Worm (Caenorhabditis elegans) whole organism, L1 larva: Measurements from ENCODE around the gene Y116F11A.3.

ENCODE experiments used
- C04F5.9 ChIP-seq: sonication (generic microtip); optimal IDR thresholded peaks from 2 replicates; lab custom pipeline; 2016; ENCODE audit warnings: missing genetic modification characterization, missing compliant biosample characterization
- C34B4.2 ChIP-seq: sonication (generic microtip); optimal IDR thresholded peaks from 2 replicates; lab custom pipeline; 2017; ENCODE audit warnings: mild to moderate bottlenecking, missing genetic modification characterization, missing compliant biosample characterization
- Y116A8C.19 ChIP-seq: sonication (generic microtip); optimal IDR thresholded peaks from 2 replicates; lab custom pipeline; 2016; ENCODE audit warnings: missing compliant biosample characterization, missing genetic modification characterization, borderline replicate concordance
- aha-1 ChIP-seq: fragments of 150-350 bp; optimal IDR thresholded peaks from 2 replicates; lab custom pipeline; 2014; ENCODE audit warnings: missing biosample characterization, missing genetic modification characterization
- aly-2 ChIP-seq: fragments of 150-350 bp; optimal IDR thresholded peaks from 2 replicates; lab custom pipeline; 2014; ENCODE audit warnings: missing biosample characterization, missing genetic modification characterization
- ceh-63 ChIP-seq: fragments of 200-800 bp; sonication (Bioruptor generic); optimal IDR thresholded peaks from 2 replicates; lab custom pipeline; 2018; ENCODE audit warnings: mild to moderate bottlenecking, missing genetic modification characterization, missing compliant biosample characterization
- ceh-88 ChIP-seq: fragments of 200-800 bp; sonication (Bioruptor generic); IDR thresholded peaks from 2 replicates; pipeline ENCODE4 v1.3.6; 2022; ENCODE audit warnings: missing genetic modification characterization, missing compliant biosample characterization
- ceh-90 ChIP-seq: sonication (generic microtip); optimal IDR thresholded peaks from 2 replicates; lab custom pipeline; 2016; ENCODE audit warnings: missing genetic modification characterization, missing compliant biosample characterization
- dpl-1 ChIP-seq, 3 experiments: fragments of 150-350 bp in 2 of 3; sonication (generic microtip) in 1 of 3; optimal IDR thresholded peaks; 2 replicates each; lab custom pipeline; 2014 to 2017; ENCODE audit warnings: missing biosample characterization in 3 of 3, missing genetic modification characterization in 3 of 3, missing genetic modification reagents in 3 of 3
- dsc-1 ChIP-seq: sonication (generic microtip); optimal IDR thresholded peaks from 2 replicates; lab custom pipeline; 2016; ENCODE audit warnings: mild to moderate bottlenecking, missing genetic modification characterization, missing compliant biosample characterization
- efl-1 ChIP-seq, 4 experiments: fragments of 150-350 bp; optimal IDR thresholded peaks in 3 of 4; peaks in 1 of 4; 1 replicate in 1 of 4; 2 replicates in 3 of 4; lab custom pipeline; 2014; ENCODE audit warnings: missing biosample characterization in 2 of 4, missing genetic modification characterization in 2 of 4, missing genetic modification reagents in 2 of 4
- efl-3 ChIP-seq: fragments of 200-800 bp; sonication (Bioruptor generic); optimal IDR thresholded peaks from 2 replicates; lab custom pipeline; 2018; ENCODE audit warnings: mild to moderate bottlenecking, missing genetic modification characterization, missing compliant biosample characterization
- egl-13 ChIP-seq: sonication (generic microtip); optimal IDR thresholded peaks from 2 replicates; lab custom pipeline; 2016; ENCODE audit warnings: missing genotype, missing genetic modification reagents, missing genetic modification characterization, missing compliant biosample characterization
- egl-27 ChIP-seq, 2 experiments: fragments of 150-350 bp in 1 of 2; sonication (generic microtip); optimal IDR thresholded peaks; 3 replicates each; lab custom pipeline; 2017 to 2018; ENCODE audit warnings: missing biosample characterization in 2 of 2, missing genetic modification characterization in 2 of 2, missing genetic modification reagents in 2 of 2
- elt-2 ChIP-seq: sonication (generic microtip); optimal IDR thresholded peaks from 2 replicates; lab custom pipeline; 2016; ENCODE audit warnings: missing genetic modification characterization, mild to moderate bottlenecking, inconsistent platforms, missing compliant biosample characterization, missing genetic modification reagents
- elt-3 ChIP-seq, 6 experiments: fragments of 150-350 bp in 1 of 6; sonication (generic microtip); optimal IDR thresholded peaks; 2 replicates each; lab custom pipeline; 2017 to 2018; ENCODE audit warnings: missing biosample characterization in 6 of 6, missing genetic modification characterization in 6 of 6, inconsistent platforms in 1 of 6
- fkh-4 ChIP-seq: sonication (generic microtip); optimal IDR thresholded peaks from 2 replicates; lab custom pipeline; 2016; ENCODE audit warnings: missing compliant biosample characterization, missing genetic modification characterization, borderline replicate concordance
- fkh-8 ChIP-seq: sonication (generic microtip); optimal IDR thresholded peaks from 2 replicates; lab custom pipeline; 2016; ENCODE audit warnings: mild to moderate bottlenecking, missing genetic modification characterization, missing compliant biosample characterization
- fos-1 ChIP-seq: fragments of 150-350 bp; optimal IDR thresholded peaks from 2 replicates; lab custom pipeline; 2014; ENCODE audit warnings: missing biosample characterization, missing genetic modification characterization
- hpl-2 ChIP-seq: fragments of 150-350 bp; optimal IDR thresholded peaks from 2 replicates; lab custom pipeline; 2014; ENCODE audit warnings: missing biosample characterization, missing genetic modification reagents, missing genetic modification characterization
- jun-1 ChIP-seq: fragments of 150-350 bp; optimal IDR thresholded peaks from 2 replicates; lab custom pipeline; 2014; ENCODE audit warnings: missing biosample characterization, missing genetic modification reagents, missing genetic modification characterization
- lin-13 ChIP-seq: fragments of 150-350 bp; optimal IDR thresholded peaks from 2 replicates; lab custom pipeline; 2014; ENCODE audit warnings: missing biosample characterization, missing genetic modification reagents, missing genetic modification characterization
- lin-39 ChIP-seq: fragments of 150-350 bp; optimal IDR thresholded peaks from 2 replicates; lab custom pipeline; 2014; ENCODE audit warnings: missing biosample characterization, missing genetic modification reagents, missing genetic modification characterization
- mab-9 ChIP-seq: fragments of 200-800 bp; sonication (Bioruptor generic); IDR thresholded peaks from 2 replicates; pipeline ENCODE4 v1.3.6; 2022; ENCODE audit warnings: missing genetic modification reagents, missing genetic modification characterization, missing compliant biosample characterization
- mef-2 ChIP-seq: fragments of 150-350 bp; optimal IDR thresholded peaks from 2 replicates; lab custom pipeline; 2014; ENCODE audit warnings: missing biosample characterization, missing genetic modification characterization
- mep-1 ChIP-seq: fragments of 150-350 bp; optimal IDR thresholded peaks from 2 replicates; lab custom pipeline; 2014; ENCODE audit warnings: missing biosample characterization, missing genetic modification characterization
- nhr-19 ChIP-seq: fragments of 200-800 bp; sonication (Bioruptor generic); conservative IDR thresholded peaks from 2 replicates; pipeline ENCODE4 v1.3.6; 2022; ENCODE audit warnings: missing genetic modification characterization, missing compliant biosample characterization
- nhr-28 ChIP-seq: fragments of 150-350 bp; optimal IDR thresholded peaks from 2 replicates; lab custom pipeline; 2014; ENCODE audit warnings: missing biosample characterization, missing genetic modification characterization
- nhr-47 ChIP-seq: sonication (generic microtip); optimal IDR thresholded peaks from 2 replicates; lab custom pipeline; 2016; ENCODE audit warnings: mild to moderate bottlenecking, missing genetic modification characterization, moderate library complexity, missing compliant biosample characterization
- nhr-76 ChIP-seq: sonication (generic microtip); optimal IDR thresholded peaks from 2 replicates; lab custom pipeline; 2017; ENCODE audit warnings: missing biosample characterization, missing genetic modification characterization
- nhr-84 ChIP-seq: sonication (generic microtip); optimal IDR thresholded peaks from 2 replicates; lab custom pipeline; 2017; ENCODE audit warnings: missing biosample characterization, missing genetic modification characterization
- nhr-85 ChIP-seq: sonication (generic microtip); peaks from one replicate; lab custom pipeline; 2016; ENCODE audit warnings: missing genetic modification characterization, inconsistent platforms, missing compliant biosample characterization
- pag-3 ChIP-seq: sonication (generic microtip); optimal IDR thresholded peaks from 2 replicates; lab custom pipeline; 2017; ENCODE audit warnings: missing genetic modification characterization, mild to moderate bottlenecking, missing compliant biosample characterization, antibody characterized with exemption, borderline replicate concordance; ENCODE audit not compliant: insufficient read depth
- pax-3 ChIP-seq: fragments of 200-800 bp; sonication (Bioruptor generic); optimal IDR thresholded peaks from 2 replicates; lab custom pipeline; 2018; ENCODE audit warnings: mild to moderate bottlenecking, missing genetic modification characterization, moderate library complexity, missing compliant biosample characterization
- skn-1 ChIP-seq: fragments of 150-350 bp; optimal IDR thresholded peaks from 2 replicates; lab custom pipeline; 2014; ENCODE audit warnings: missing biosample characterization, missing genetic modification characterization
- snpc-4 ChIP-seq: fragments of 150-350 bp; optimal IDR thresholded peaks from 2 replicates; lab custom pipeline; 2014; ENCODE audit warnings: missing biosample characterization, missing genetic modification characterization
- sptf-1 ChIP-seq: fragments of 150-350 bp; optimal IDR thresholded peaks from 2 replicates; lab custom pipeline; 2014; ENCODE audit warnings: missing biosample characterization, missing genetic modification characterization
- tbx-2 ChIP-seq: sonication (generic microtip); optimal IDR thresholded peaks from 2 replicates; lab custom pipeline; 2016; ENCODE audit warnings: missing genetic modification characterization, missing compliant biosample characterization
- unc-98 ChIP-seq: fragments of 200-800 bp; sonication (Bioruptor generic); IDR thresholded peaks from 2 replicates; pipeline ENCODE4 v1.3.6; 2022; ENCODE audit warnings: missing genetic modification characterization, missing compliant biosample characterization
- ztf-4 ChIP-seq: fragments of 150-350 bp; optimal IDR thresholded peaks from 2 replicates; lab custom pipeline; 2014; ENCODE audit warnings: missing biosample characterization, missing genetic modification characterization

The Y116F11A.3 gene

ce11 chrV:19756253-19756652, 27.4 kb downstream of the Y116F11A.3 start, which contains the start of gene W04E12.9:
Gene W04E12.9, plus strand, starts transcription at chrV:19756553.
- no peak for TF ChIP-seq pag-3 (tag; lab: Kevin White, UChicago)
- TF ChIP-seq fkh-4 (tag; lab: Kevin White, UChicago): no peak
- TF ChIP-seq lin-13 (GFP tag; lab: Kevin White, UChicago): no peak
- TF ChIP-seq egl-13 (tag; lab: Kevin White, UChicago): no peak
- TF ChIP-seq jun-1 (tag; lab: Kevin White, UChicago): no peak
- no peak for TF ChIP-seq elt-3 (tag; optimal IDR thresholded peaks at IDR 0.05; lab: Kevin White, UChicago)
- no peak for TF ChIP-seq sptf-1 (tag; lab: Kevin White, UChicago)
- no peak for TF ChIP-seq efl-1 (optimal IDR thresholded peaks at IDR 0.05; lab: Kevin White, UChicago)
- TF ChIP-seq efl-1 (GFP tag; optimal IDR thresholded peaks at IDR 0.05 in 1 of 2; lab: Kevin White, UChicago): no peak
- no peak for TF ChIP-seq fkh-8 (tag; lab: Kevin White, UChicago)
- no peak for TF ChIP-seq aha-1
- no peak for TF ChIP-seq Y116A8C.19 (tag; lab: Kevin White, UChicago)
- no peak for TF ChIP-seq nhr-76 (tag; lab: Kevin White, UChicago)
- no peak for TF ChIP-seq aly-2
- no peak for TF ChIP-seq tbx-2 (tag; lab: Kevin White, UChicago)
- TF ChIP-seq C04F5.9 (tag; lab: Kevin White, UChicago): no peak
- no peak for TF ChIP-seq dpl-1 (GFP tag; optimal IDR thresholded peaks at IDR 0.05; lab: Kevin White, UChicago)
- no peak for TF ChIP-seq nhr-47 (tag; lab: Kevin White, UChicago)
- TF ChIP-seq snpc-4 (tag; lab: Kevin White, UChicago): no peak

ce11 chrV:19759282-19759681, 30.5 kb downstream of the Y116F11A.3 start:
- TF ChIP-seq jun-1 (tag; lab: Kevin White, UChicago) (no peak), nhr-84 (no peak), nhr-85 (tag; lab: Kevin White, UChicago) (peak; percentile 1)

- TF ChIP-seq egl-27 (tag; optimal IDR thresholded peaks at IDR 0.05; lab: Kevin White, UChicago) (no peak), hpl-2 (GFP tag; lab: Kevin White, UChicago) (no peak), efl-1 (optimal IDR thresholded peaks at IDR 0.05; lab: Kevin White, UChicago) (no peak), efl-1 (GFP tag; optimal IDR thresholded peaks at IDR 0.05 in 1 of 2; lab: Kevin White, UChicago) (no peak), nhr-28 (tag; lab: Kevin White, UChicago) (no peak), dsc-1 (tag; lab: Kevin White, UChicago) (no peak), fos-1 (tag; lab: Kevin White, UChicago) (no peak), sptf-1 (tag; lab: Kevin White, UChicago) (no peak)
- TF ChIP-seq, all 84 proteins: peak for 0
Measured at ce11 chrV:19760751-19761150, 31.9 kb downstream of the Y116F11A.3 start, which contains the start of gene M162.5. Gene M162.5, plus strand, starts transcription at chrV:19761051.

- TF ChIP-seq efl-1 (optimal IDR thresholded peaks at IDR 0.05; lab: Kevin White, UChicago) (no peak), efl-1 (GFP tag; optimal IDR thresholded peaks at IDR 0.05 in 1 of 2; lab: Kevin White, UChicago) (peak in 1 of 2 experiments; percentile 48), C04F5.9 (tag; lab: Kevin White, UChicago) (no peak)
- TF ChIP-seq, all 84 proteins: peak for 1
Measured at ce11 chrV:19767719-19768118, 38.9 kb downstream of the Y116F11A.3 start.

- TF ChIP-seq nhr-84: no peak
- TF ChIP-seq ceh-90 (tag; lab: Kevin White, UChicago): no peak
- no peak for TF ChIP-seq nhr-19 (GFP tag; lab: Robert Waterston, UW)
- TF ChIP-seq ztf-4 (tag; lab: Kevin White, UChicago): no peak
- no peak for TF ChIP-seq fkh-8 (tag; lab: Kevin White, UChicago)
- no peak for TF ChIP-seq elt-2 (tag; lab: Kevin White, UChicago)
- no peak for TF ChIP-seq C34B4.2 (tag; lab: Kevin White, UChicago)
- TF ChIP-seq efl-3 (GFP tag; lab: Kevin White, UChicago): no peak
- no peak for TF ChIP-seq mab-9
- TF ChIP-seq aly-2: no peak
- no peak for TF ChIP-seq lin-39
- TF ChIP-seq skn-1 (tag; lab: Kevin White, UChicago): no peak
- no peak for TF ChIP-seq unc-98
- TF ChIP-seq ceh-88: no peak
- TF ChIP-seq ceh-63: no peak
- TF ChIP-seq pax-3 (tag; lab: Kevin White, UChicago): no peak
- TF ChIP-seq mef-2 (tag; lab: Kevin White, UChicago): no peak
- no peak for TF ChIP-seq mep-1 (tag; lab: Kevin White, UChicago)
- TF ChIP-seq egl-27 (tag; optimal IDR thresholded peaks at IDR 0.05; lab: Kevin White, UChicago): no peak
Measured at ce11 chrV:19771660-19772059, 42.8 kb downstream of the Y116F11A.3 start, which contains the start of gene M162.15. Gene M162.15, minus strand, starts transcription at chrV:19771760.
